Worm (Caenorhabditis elegans): ENCODE measurements around the gene flp-20.

- TF ChIP-seq R02D3.7 (tag; optimal IDR thresholded peaks at IDR 0.05), result no peak
- peak; percentile 54 to 63 for TF ChIP-seq lsy-2 (tag; optimal IDR thresholded peaks at IDR 0.05)
- no peak for TF ChIP-seq elt-1 (tag; optimal IDR thresholded peaks at IDR 0.05)
- TF ChIP-seq mdl-1 (tag; optimal IDR thresholded peaks at IDR 0.05), result peak in 1 of 2 experiments; percentile 65
- TF ChIP-seq nhr-12 (tag; optimal IDR thresholded peaks at IDR 0.05), result no peak
- peak; percentile 55 for TF ChIP-seq egl-27 (tag; optimal IDR thresholded peaks at IDR 0.05)
- peak; percentile 28 for TF ChIP-seq ztf-4 (tag; optimal IDR thresholded peaks at IDR 0.05)
- TF ChIP-seq F13H6.1 (tag; optimal IDR thresholded peaks at IDR 0.05), result peak; percentile 55
- TF ChIP-seq Y55F3AM.14 (GFP tag; optimal IDR thresholded peaks at IDR 0.05), result peak; percentile 69
- TF ChIP-seq fos-1 (tag; optimal IDR thresholded peaks at IDR 0.05), result peak; percentile 41
Measured at ce11 chrX:9337832-9338231, 11.9 kb downstream of the flp-20 start.

Measured in whole organism, L2 larva.